Fruit fly (Drosophila melanogaster) whole organism, adult: ENCODE data around the gene Sr-CI.
A peak's percentile ranks its signal among the peaks of the same experiment; 100 is the strongest.

Experiments used
- CG11617 ChIP-seq: fragments of 200-800 bp; sonication (Bioruptor generic); optimal IDR thresholded peaks from 2 replicates; lab custom pipeline; 2017; ENCODE audit warnings: mild to moderate bottlenecking, missing biosample characterization, missing genetic modification reagents, missing genetic modification characterization
- CG12768 ChIP-seq: fragments of 200-800 bp; sonication (Bioruptor generic); optimal IDR thresholded peaks from 2 replicates; lab custom pipeline; 2017; ENCODE audit warnings: missing biosample characterization, missing genetic modification characterization, mild to moderate bottlenecking, moderate library complexity, missing genetic modification reagents
- CG14711 ChIP-seq: fragments of 200-800 bp; sonication (Bioruptor generic); optimal IDR thresholded peaks from 2 replicates; lab custom pipeline; 2018; ENCODE audit warnings: missing biosample characterization, mild to moderate bottlenecking, missing genetic modification characterization, moderate library complexity
- CG1620 ChIP-seq: fragments of 200-800 bp; sonication (Bioruptor generic); optimal IDR thresholded peaks from 2 replicates; lab custom pipeline; 2016; ENCODE audit warnings: missing biosample characterization, missing genetic modification characterization
- CG33017 ChIP-seq: fragments of 200-800 bp; sonication (Bioruptor generic); optimal IDR thresholded peaks from 2 replicates; lab custom pipeline; 2018; ENCODE audit warnings: missing biosample characterization, mild to moderate bottlenecking, missing genetic modification characterization, moderate library complexity
- CG5204 ChIP-seq: fragments of 200-800 bp; sonication (Bioruptor generic); optimal IDR thresholded peaks from 2 replicates; lab custom pipeline; 2016; ENCODE audit warnings: missing biosample characterization, missing genetic modification characterization
- CG7045 ChIP-seq: fragments of 200-800 bp; sonication (Bioruptor generic); optimal IDR thresholded peaks from 2 replicates; lab custom pipeline; 2017; ENCODE audit warnings: missing biosample characterization, mild to moderate bottlenecking, missing genetic modification characterization
- CG7101 ChIP-seq: fragments of 200-800 bp; sonication (Bioruptor generic); optimal IDR thresholded peaks from 2 replicates; lab custom pipeline; 2018; ENCODE audit warnings: missing biosample characterization, mild to moderate bottlenecking, missing genetic modification characterization, moderate library complexity
- Clk ChIP-seq: fragments of 200-800 bp; sonication (Bioruptor generic); optimal IDR thresholded peaks from 2 replicates; lab custom pipeline; 2017; ENCODE audit warnings: missing biosample characterization, missing genetic modification characterization
- Crg-1 ChIP-seq: fragments of 200-800 bp; sonication (Bioruptor generic); optimal IDR thresholded peaks from 2 replicates; lab custom pipeline; 2016; ENCODE audit warnings: missing biosample characterization, missing genetic modification characterization
- Hr96 ChIP-seq: fragments of 200-800 bp; sonication (Bioruptor generic); optimal IDR thresholded peaks from 2 replicates; lab custom pipeline; 2016; ENCODE audit warnings: missing biosample characterization, missing genetic modification characterization
- Mnt ChIP-seq: fragments of 200-800 bp; sonication (Bioruptor generic); optimal IDR thresholded peaks from 2 replicates; lab custom pipeline; 2016; ENCODE audit warnings: missing biosample characterization, mild to moderate bottlenecking, missing genetic modification characterization
- bab1 ChIP-seq: fragments of 200-800 bp; sonication (Bioruptor generic); optimal IDR thresholded peaks from 3 replicates; lab custom pipeline; 2019; ENCODE audit warnings: missing biosample characterization, mild to moderate bottlenecking, missing genetic modification characterization, moderate library complexity
- cic ChIP-seq: fragments of 200-800 bp; sonication (Bioruptor generic); optimal IDR thresholded peaks from 2 replicates; lab custom pipeline; 2017; ENCODE audit warnings: missing biosample characterization, mild to moderate bottlenecking, missing genetic modification characterization, moderate library complexity
- cnc ChIP-seq, 2 experiments: fragments of >200 bp; optimal IDR thresholded peaks; 2 replicates each; lab custom pipeline; 2017
- kay ChIP-seq: fragments of 200-800 bp; sonication (Bioruptor generic); peaks from one replicate; lab custom pipeline; 2016; ENCODE audit warnings: missing biosample characterization, missing genetic modification characterization, borderline replicate concordance
- ovo ChIP-seq: fragments of 200-800 bp; sonication (Bioruptor generic); optimal IDR thresholded peaks from 2 replicates; lab custom pipeline; 2016; ENCODE audit warnings: missing biosample characterization, missing genetic modification characterization
- pad ChIP-seq: fragments of 200-800 bp; sonication (Bioruptor generic); optimal IDR thresholded peaks from 3 replicates; lab custom pipeline; 2017; ENCODE audit warnings: missing biosample characterization, missing genetic modification characterization, mild to moderate bottlenecking, moderate library complexity, missing genetic modification reagents
- tj ChIP-seq: fragments of 200-800 bp; sonication (Bioruptor generic); optimal IDR thresholded peaks from 3 replicates; lab custom pipeline; 2017; ENCODE audit warnings: missing biosample characterization, mild to moderate bottlenecking, missing genetic modification characterization, moderate library complexity
- toe ChIP-seq: fragments of 200-800 bp; sonication (Bioruptor generic); optimal IDR thresholded peaks from 2 replicates; lab custom pipeline; 2016; ENCODE audit warnings: missing biosample characterization, missing genetic modification characterization

The Sr-CI gene

DNA sequence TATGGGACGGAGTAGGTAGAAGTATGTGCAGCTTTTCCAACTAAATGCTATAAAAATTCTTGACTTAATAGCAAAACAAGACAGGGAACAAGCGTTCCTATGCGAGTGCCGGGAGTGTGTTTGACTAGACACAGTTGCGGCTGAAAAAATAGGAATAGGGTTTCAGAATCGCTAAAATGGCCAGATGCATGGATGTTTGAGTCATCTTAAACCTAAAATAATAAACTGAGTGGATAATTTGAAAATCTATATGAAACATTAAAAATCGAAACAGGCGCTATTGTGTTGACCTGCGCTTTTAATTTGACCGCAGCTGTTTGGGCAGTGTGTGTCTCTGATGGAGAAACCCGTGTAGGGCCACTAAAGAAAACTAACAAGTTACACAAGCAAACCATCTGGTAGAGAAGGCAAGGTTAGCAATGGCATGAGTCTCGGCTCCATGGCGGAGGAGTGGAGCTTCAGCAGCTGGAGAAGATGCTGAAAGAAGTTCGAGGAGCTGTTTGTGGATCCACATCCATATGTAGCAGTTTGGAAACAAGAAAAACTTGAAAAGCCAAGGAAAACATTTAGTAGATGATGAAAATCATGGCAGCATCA is 27.7 kb upstream of the Sr-CI start:
- TF ChIP-seq CG1620 (no peak), Crg-1 (GFP tag; lab: Kevin White, UChicago) (no peak), CG7101 (no peak), cic (no peak), CG14711 (tag; lab: Kevin White, UChicago) (no peak), CG11617 (GFP tag; lab: Kevin White, UChicago) (no peak), Hr96 (GFP tag; lab: Kevin White, UChicago) (no peak), Clk (no peak), CG33017 (tag; lab: Kevin White, UChicago) (no peak), CG7045 (GFP tag; lab: Kevin White, UChicago) (no peak), cnc (optimal IDR thresholded peaks at IDR 0.05; lab: Kevin White, UChicago) (no peak), Mnt (no peak), toe (GFP tag; lab: Kevin White, UChicago) (no peak), tj (GFP tag; lab: Kevin White, UChicago) (no peak), ovo (GFP tag; lab: Kevin White, UChicago) (no peak), bab1 (GFP tag; lab: Kevin White, UChicago) (no peak), pad (no peak), kay (no peak), CG5204 (GFP tag; lab: Kevin White, UChicago) (no peak), CG12768 (GFP tag; lab: Kevin White, UChicago) (no peak)

DNA sequence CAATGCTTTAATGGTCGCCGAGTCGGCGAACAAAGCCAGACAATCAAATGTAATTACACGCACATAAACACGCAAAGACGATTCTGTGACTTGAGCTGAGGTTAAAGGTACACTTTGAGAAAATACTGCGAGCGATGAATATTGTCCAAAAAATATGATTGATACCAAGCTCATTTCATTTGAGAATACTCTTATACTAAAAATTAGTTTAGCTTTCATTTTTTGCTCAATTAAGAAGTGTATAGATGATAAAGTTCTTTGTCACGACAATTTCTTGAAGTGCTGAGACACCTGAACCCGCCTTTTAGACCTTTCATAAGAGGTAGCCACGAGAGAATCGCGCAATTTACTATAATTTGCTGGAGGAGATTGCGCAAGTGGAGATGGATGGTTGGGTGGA is 24.9 kb upstream of the Sr-CI start:
- TF ChIP-seq toe (GFP tag; lab: Kevin White, UChicago) (no peak), kay (no peak), CG11617 (GFP tag; lab: Kevin White, UChicago) (no peak), bab1 (GFP tag; lab: Kevin White, UChicago) (no peak), Mnt (no peak), Clk (no peak), CG7101 (no peak), cic (no peak), ovo (GFP tag; lab: Kevin White, UChicago) (no peak), CG14711 (tag; lab: Kevin White, UChicago) (no peak), cnc (optimal IDR thresholded peaks at IDR 0.05; lab: Kevin White, UChicago) (no peak), CG12768 (GFP tag; lab: Kevin White, UChicago) (no peak), CG7045 (GFP tag; lab: Kevin White, UChicago) (no peak), tj (GFP tag; lab: Kevin White, UChicago) (no peak), Hr96 (GFP tag; lab: Kevin White, UChicago) (no peak), CG33017 (tag; lab: Kevin White, UChicago) (no peak)

DNA sequence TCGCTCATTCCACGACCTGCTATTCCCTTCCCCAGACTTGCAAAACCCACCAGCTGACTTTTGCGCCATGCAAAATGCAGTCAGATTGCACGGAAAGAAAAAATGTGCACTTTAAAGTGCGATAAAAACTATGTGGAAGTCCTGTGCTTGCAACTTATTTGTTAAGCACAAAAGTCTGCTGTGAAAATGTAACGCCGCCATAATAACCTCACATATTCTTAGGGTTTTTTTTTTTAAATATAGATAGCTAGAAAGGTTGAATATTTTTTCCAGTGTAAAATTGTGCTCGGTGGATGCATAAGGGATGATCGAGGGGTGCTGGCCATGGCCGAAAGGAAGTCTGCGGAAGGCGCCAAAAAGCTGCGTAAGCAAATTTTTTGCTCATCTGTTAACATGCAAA is 11.4 kb upstream of the Sr-CI start:
- no peak for TF ChIP-seq pad
- no peak for TF ChIP-seq CG12768 (GFP tag; lab: Kevin White, UChicago)
- TF ChIP-seq cic: no peak
- TF ChIP-seq CG14711 (tag; lab: Kevin White, UChicago): no peak
- no peak for TF ChIP-seq kay
- no peak for TF ChIP-seq ovo (GFP tag; lab: Kevin White, UChicago)
- no peak for TF ChIP-seq Crg-1 (GFP tag; lab: Kevin White, UChicago)
- TF ChIP-seq Clk: no peak
- TF ChIP-seq CG1620: no peak
- TF ChIP-seq CG7045 (GFP tag; lab: Kevin White, UChicago): no peak
- no peak for TF ChIP-seq CG7101
- TF ChIP-seq CG5204 (GFP tag; lab: Kevin White, UChicago): no peak
- no peak for TF ChIP-seq bab1 (GFP tag; lab: Kevin White, UChicago)
- TF ChIP-seq CG33017 (tag; lab: Kevin White, UChicago): no peak
- no peak for TF ChIP-seq tj (GFP tag; lab: Kevin White, UChicago)
- no peak for TF ChIP-seq Hr96 (GFP tag; lab: Kevin White, UChicago)
- TF ChIP-seq Mnt: no peak

DNA sequence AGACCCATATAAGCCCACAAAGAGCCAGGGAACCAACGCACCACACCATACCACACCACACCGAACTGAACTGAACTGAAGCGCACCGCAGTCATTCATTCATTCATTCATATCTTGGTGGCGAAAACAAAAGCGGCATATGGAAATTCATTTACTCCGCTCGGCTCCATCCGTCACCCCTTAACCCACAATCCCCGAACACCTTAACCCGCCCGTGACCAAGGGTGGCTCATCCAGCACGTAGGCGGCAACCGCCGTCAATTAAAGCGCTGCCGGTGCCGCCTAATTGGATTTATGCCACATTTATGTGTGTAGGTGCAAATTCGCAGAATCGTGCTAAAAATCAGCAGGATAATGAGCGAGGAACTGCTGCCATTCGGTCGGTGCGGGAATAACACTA is 4.8 kb upstream of the Sr-CI start:
- TF ChIP-seq Crg-1 (GFP tag; lab: Kevin White, UChicago) (no peak), CG33017 (tag; lab: Kevin White, UChicago) (no peak), cic (no peak), CG1620 (no peak), tj (GFP tag; lab: Kevin White, UChicago) (no peak), toe (GFP tag; lab: Kevin White, UChicago) (no peak), CG5204 (GFP tag; lab: Kevin White, UChicago) (no peak), cnc (optimal IDR thresholded peaks at IDR 0.05; lab: Kevin White, UChicago) (no peak), Mnt (no peak), CG14711 (tag; lab: Kevin White, UChicago) (no peak), CG12768 (GFP tag; lab: Kevin White, UChicago) (no peak), bab1 (GFP tag; lab: Kevin White, UChicago) (no peak), Hr96 (GFP tag; lab: Kevin White, UChicago) (no peak), kay (no peak), CG7045 (GFP tag; lab: Kevin White, UChicago) (no peak), pad (no peak), CG11617 (GFP tag; lab: Kevin White, UChicago) (no peak), CG7101 (no peak)

DNA sequence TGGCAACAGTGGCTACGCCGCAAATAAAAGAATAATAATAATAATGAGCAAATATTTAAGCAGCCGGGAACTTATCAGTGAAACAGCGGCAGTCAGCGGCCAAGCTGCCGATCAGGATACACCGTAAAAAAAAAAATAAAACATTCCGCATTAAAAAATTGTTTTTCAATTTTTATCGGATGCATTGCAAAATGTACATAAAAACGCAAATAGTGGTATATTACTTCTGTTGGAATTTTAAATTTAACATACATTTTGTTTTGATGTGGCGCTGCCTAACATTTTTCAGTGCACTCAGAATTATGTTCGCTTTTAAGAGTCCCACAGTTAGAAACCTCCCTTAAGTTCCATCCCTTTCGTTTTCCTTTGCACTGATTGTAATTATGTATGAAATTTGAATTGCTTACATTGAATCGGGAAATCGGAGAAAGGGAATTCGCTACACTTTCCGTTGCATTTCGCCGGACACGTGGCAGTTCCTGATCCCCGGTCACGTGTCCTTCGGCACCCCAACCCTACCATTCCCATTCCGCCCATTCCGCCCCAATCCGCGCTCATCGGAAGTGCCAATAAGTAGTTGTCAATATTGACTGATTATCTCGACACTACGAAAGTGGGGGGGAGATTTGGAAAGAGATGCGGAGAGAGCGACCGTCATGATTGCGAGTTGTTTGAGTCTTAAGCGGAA is 2.4 kb upstream of the Sr-CI start:
- TF ChIP-seq ovo (GFP tag; lab: Kevin White, UChicago): no peak
- TF ChIP-seq kay: peak; percentile 29
- TF ChIP-seq CG14711 (tag; lab: Kevin White, UChicago): peak; percentile 22
- no peak for TF ChIP-seq Mnt
- TF ChIP-seq CG33017 (tag; lab: Kevin White, UChicago): peak; percentile 64
- TF ChIP-seq toe (GFP tag; lab: Kevin White, UChicago): peak; percentile 29
- no peak for TF ChIP-seq bab1 (GFP tag; lab: Kevin White, UChicago)
- no peak for TF ChIP-seq CG12768 (GFP tag; lab: Kevin White, UChicago)
- peak; percentile 47 for TF ChIP-seq CG7045 (GFP tag; lab: Kevin White, UChicago)
- no peak for TF ChIP-seq Crg-1 (GFP tag; lab: Kevin White, UChicago)
- no peak for TF ChIP-seq Hr96 (GFP tag; lab: Kevin White, UChicago)
- no peak for TF ChIP-seq CG11617 (GFP tag; lab: Kevin White, UChicago)
- peak; percentile 51 for TF ChIP-seq CG5204 (GFP tag; lab: Kevin White, UChicago)
- TF ChIP-seq pad: no peak
- TF ChIP-seq CG1620: no peak
- TF ChIP-seq tj (GFP tag; lab: Kevin White, UChicago): peak; percentile 1
- TF ChIP-seq cnc (optimal IDR thresholded peaks at IDR 0.05; lab: Kevin White, UChicago): no peak
- peak; percentile 64 for TF ChIP-seq CG7101
- no peak for TF ChIP-seq Clk
- TF ChIP-seq cic: no peak
